Worm (Caenorhabditis elegans) whole organism, L3 larva: ENCODE measurements around the gene clec-2.

Source experiments
- R02D3.7 ChIP-seq: fragments of 150-350 bp; optimal IDR thresholded peaks from 2 replicates; lab custom pipeline; 2014; ENCODE audit warnings: missing biosample characterization, missing genetic modification characterization
- aly-2 ChIP-seq: fragments of 150-350 bp; optimal IDR thresholded peaks from 2 replicates; lab custom pipeline; 2014; ENCODE audit warnings: missing biosample characterization, missing genetic modification characterization
- ama-1 ChIP-seq: fragments of 150-350 bp; optimal IDR thresholded peaks from 2 replicates; lab custom pipeline; 2018
- ceh-16 ChIP-seq: sonication (generic microtip); optimal IDR thresholded peaks from 2 replicates; lab custom pipeline; 2017; ENCODE audit warnings: missing biosample characterization, missing genetic modification characterization
- ceh-28 ChIP-seq: fragments of 150-350 bp; optimal IDR thresholded peaks from 2 replicates; lab custom pipeline; 2014; ENCODE audit warnings: missing biosample characterization, missing genetic modification reagents, missing genetic modification characterization
- ceh-82 ChIP-seq: fragments of 150-350 bp; optimal IDR thresholded peaks from 2 replicates; lab custom pipeline; 2014; ENCODE audit warnings: missing biosample characterization, missing genetic modification characterization
- ceh-9 ChIP-seq: sonication (generic microtip); optimal IDR thresholded peaks from 2 replicates; lab custom pipeline; 2018; ENCODE audit warnings: missing biosample characterization, missing genetic modification characterization
- daf-12 ChIP-seq: fragments of 150-350 bp; optimal IDR thresholded peaks from 2 replicates; lab custom pipeline; 2014; ENCODE audit warnings: missing biosample characterization, missing genetic modification reagents, missing genetic modification characterization
- egl-27 ChIP-seq: sonication (generic microtip); optimal IDR thresholded peaks from 4 replicates; lab custom pipeline; 2017; ENCODE audit warnings: missing biosample characterization, missing genetic modification reagents, missing genetic modification characterization
- egl-5 ChIP-seq: fragments of 150-350 bp; optimal IDR thresholded peaks from 2 replicates; lab custom pipeline; 2017; ENCODE audit warnings: missing biosample characterization, missing genetic modification reagents, missing genetic modification characterization, inconsistent platforms
- elt-1 ChIP-seq: fragments of 150-350 bp; optimal IDR thresholded peaks from 2 replicates; lab custom pipeline; 2014; ENCODE audit warnings: missing biosample characterization, missing genetic modification characterization
- elt-2 ChIP-seq: sonication (generic microtip); optimal IDR thresholded peaks from 2 replicates; lab custom pipeline; 2016; ENCODE audit warnings: missing genetic modification reagents, mild to moderate bottlenecking, missing genetic modification characterization, missing compliant biosample characterization
- elt-3 ChIP-seq, 3 experiments: fragments of 150-350 bp in 1 of 3; sonication (generic microtip) in 2 of 3; optimal IDR thresholded peaks; 2 replicates in 2 of 3; 4 replicates in 1 of 3; lab custom pipeline; 2014 to 2017; ENCODE audit warnings: missing biosample characterization in 3 of 3, missing genetic modification characterization in 3 of 3
- eor-1 ChIP-seq, 2 experiments: fragments of 150-350 bp; optimal IDR thresholded peaks; 2 replicates each; lab custom pipeline; 2014 to 2018; ENCODE audit warnings: missing biosample characterization in 2 of 2, missing genetic modification characterization in 2 of 2
- fkh-10 ChIP-seq: sonication (generic microtip); optimal IDR thresholded peaks from 2 replicates; lab custom pipeline; 2017; ENCODE audit warnings: missing biosample characterization, missing genetic modification reagents, missing genetic modification characterization
- fos-1 ChIP-seq: fragments of 150-350 bp; optimal IDR thresholded peaks from 2 replicates; lab custom pipeline; 2014; ENCODE audit warnings: missing biosample characterization, missing genetic modification characterization
- hmg-11 ChIP-seq: sonication (generic microtip); optimal IDR thresholded peaks from 2 replicates; lab custom pipeline; 2016; ENCODE audit warnings: missing genetic modification characterization, missing compliant biosample characterization
- jun-1 ChIP-seq: fragments of 150-350 bp; optimal IDR thresholded peaks from 2 replicates; lab custom pipeline; 2014; ENCODE audit warnings: missing biosample characterization, missing genetic modification reagents, missing genetic modification characterization
- lin-15B ChIP-seq: fragments of 150-350 bp; optimal IDR thresholded peaks from 2 replicates; lab custom pipeline; 2014; ENCODE audit warnings: missing biosample characterization, missing genetic modification characterization
- lin-39 ChIP-seq: fragments of 150-350 bp; optimal IDR thresholded peaks from 2 replicates; lab custom pipeline; 2018; ENCODE audit warnings: missing biosample characterization, missing genetic modification reagents, missing genetic modification characterization
- lsy-12 ChIP-seq: sonication (generic microtip); optimal IDR thresholded peaks from 2 replicates; lab custom pipeline; 2016; ENCODE audit warnings: mild to moderate bottlenecking, missing genetic modification characterization, missing compliant biosample characterization
- nfya-1 ChIP-seq: sonication (generic microtip); optimal IDR thresholded peaks from 2 replicates; lab custom pipeline; 2017; ENCODE audit warnings: missing genetic modification characterization, mild to moderate bottlenecking, missing compliant biosample characterization, antibody characterized with exemption, moderate library complexity; ENCODE audit not compliant: insufficient read depth
- nhr-11 ChIP-seq: fragments of 150-350 bp; optimal IDR thresholded peaks from 2 replicates; lab custom pipeline; 2014; ENCODE audit warnings: missing biosample characterization, missing genetic modification characterization
- nhr-23 ChIP-seq: fragments of 150-350 bp; optimal IDR thresholded peaks from 2 replicates; lab custom pipeline; 2014; ENCODE audit warnings: missing biosample characterization, missing genetic modification reagents, missing genetic modification characterization
- nhr-237 ChIP-seq: fragments of 150-350 bp; optimal IDR thresholded peaks from 2 replicates; lab custom pipeline; 2014; ENCODE audit warnings: missing biosample characterization, missing genetic modification characterization
- nhr-25 ChIP-seq: sonication (generic microtip); optimal IDR thresholded peaks from 2 replicates; lab custom pipeline; 2017; ENCODE audit warnings: missing biosample characterization, missing genetic modification characterization
- nhr-28 ChIP-seq: fragments of 150-350 bp; optimal IDR thresholded peaks from 2 replicates; lab custom pipeline; 2014; ENCODE audit warnings: missing biosample characterization, missing genetic modification characterization
- nhr-76 ChIP-seq: fragments of 150-350 bp; sonication (generic microtip); optimal IDR thresholded peaks from 5 replicates; lab custom pipeline; 2014; ENCODE audit warnings: missing biosample characterization, missing genetic modification characterization
- nhr-77 ChIP-seq: fragments of 150-350 bp; optimal IDR thresholded peaks from 2 replicates; lab custom pipeline; 2014; ENCODE audit warnings: missing biosample characterization, missing genetic modification characterization
- pha-4 ChIP-seq: fragments of 150-350 bp; optimal IDR thresholded peaks from 2 replicates; lab custom pipeline; 2014; ENCODE audit warnings: missing biosample characterization, missing genetic modification reagents, missing genetic modification characterization
- pqm-1 ChIP-seq: fragments of 150-350 bp; optimal IDR thresholded peaks from 2 replicates; lab custom pipeline; 2017; ENCODE audit warnings: missing biosample characterization, missing genetic modification characterization, inconsistent platforms
- sea-2 ChIP-seq: fragments of 150-350 bp; sonication (generic microtip); optimal IDR thresholded peaks from 4 replicates; lab custom pipeline; 2014; ENCODE audit warnings: missing biosample characterization, missing genetic modification reagents, missing genetic modification characterization
- skn-1 ChIP-seq: fragments of 150-350 bp; optimal IDR thresholded peaks from 2 replicates; lab custom pipeline; 2014; ENCODE audit warnings: missing biosample characterization, missing genetic modification characterization
- unc-39 ChIP-seq: sonication (generic microtip); optimal IDR thresholded peaks from 4 replicates; lab custom pipeline; 2017; ENCODE audit warnings: missing biosample characterization, missing genetic modification characterization
- unc-62 ChIP-seq: fragments of 150-350 bp; sonication (generic microtip); optimal IDR thresholded peaks from 4 replicates; lab custom pipeline; 2014; ENCODE audit warnings: missing biosample characterization, missing genetic modification reagents, missing genetic modification characterization
- zag-1 ChIP-seq: fragments of 150-350 bp; optimal IDR thresholded peaks from 2 replicates; lab custom pipeline; 2014; ENCODE audit warnings: missing biosample characterization, missing genetic modification characterization
- ztf-11 ChIP-seq: fragments of 150-350 bp; optimal IDR thresholded peaks from 2 replicates; lab custom pipeline; 2014; ENCODE audit warnings: missing biosample characterization, missing genetic modification characterization
- ztf-4 ChIP-seq: fragments of 150-350 bp; optimal IDR thresholded peaks from 2 replicates; lab custom pipeline; 2014; ENCODE audit warnings: missing biosample characterization, missing genetic modification characterization

Gene clec-2

DNA sequence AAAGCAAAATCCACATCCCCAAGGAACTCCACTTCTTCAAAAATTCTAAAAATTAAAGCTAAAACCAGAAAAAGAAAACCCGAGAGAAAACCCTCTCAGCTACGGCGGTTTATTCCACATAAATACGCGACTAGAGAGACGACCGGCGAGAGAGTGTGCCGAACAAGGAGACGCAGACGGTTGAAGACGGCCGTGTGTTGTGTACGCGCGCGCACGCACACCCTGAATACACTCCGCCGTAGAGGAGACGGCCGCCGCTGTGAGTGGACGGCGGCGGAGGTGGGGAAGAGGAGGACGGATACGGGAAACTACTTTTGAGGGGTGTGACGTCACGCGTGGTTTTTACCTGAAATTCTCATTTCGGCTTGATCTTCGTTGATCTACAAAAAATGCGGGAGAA is 31.4 kb upstream of the clec-2 start:
- peak; percentile 30 for TF ChIP-seq lin-39 (tag; lab: Kevin White, UChicago)
- TF ChIP-seq lin-15B (tag; lab: Kevin White, UChicago), result no peak
- no peak for TF ChIP-seq pqm-1 (tag; lab: Kevin White, UChicago)
- no peak for TF ChIP-seq R02D3.7 (tag; lab: Kevin White, UChicago)
- TF ChIP-seq eor-1 (tag; optimal IDR thresholded peaks at IDR 0.05; lab: Kevin White, UChicago), result no peak
- peak; percentile 72 for TF ChIP-seq hmg-11

DNA sequence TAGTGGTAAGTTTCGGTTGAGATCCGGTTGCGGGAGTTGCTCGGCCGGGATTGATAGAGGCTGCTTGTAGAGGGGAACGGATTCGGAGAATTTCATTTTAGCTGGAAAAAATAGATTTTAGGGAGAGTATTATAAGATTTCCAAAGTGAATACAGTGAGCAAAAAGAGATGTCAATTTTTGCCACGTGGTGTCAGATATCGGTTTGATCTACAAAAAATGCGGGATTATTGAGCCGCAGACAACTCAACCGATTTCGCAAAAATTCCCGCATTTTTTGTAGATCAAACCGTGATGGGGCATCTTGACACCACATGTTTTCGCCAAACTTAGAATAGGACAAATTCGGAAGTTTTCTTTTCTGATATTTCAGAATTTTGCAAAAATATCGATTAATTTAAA is 31.0 kb upstream of the clec-2 start, which contains the start of gene lido-13:
TSS of gene lido-13 (minus strand) at position 101 of the 400 bp plus-strand sequence.
- TF ChIP-seq ceh-28 (tag; lab: Kevin White, UChicago) (no peak), elt-2 (no peak), pqm-1 (tag; lab: Kevin White, UChicago) (no peak), fos-1 (tag; lab: Kevin White, UChicago) (no peak), nhr-23 (tag; lab: Kevin White, UChicago) (no peak), nfya-1 (tag; lab: Kevin White, UChicago) (no peak), nhr-77 (tag; lab: Kevin White, UChicago) (no peak), unc-39 (no peak), zag-1 (tag; lab: Kevin White, UChicago) (no peak), sea-2 (GFP tag; lab: Kevin White, UChicago) (no peak), ceh-9 (tag; lab: Kevin White, UChicago) (no peak), lin-39 (tag; lab: Kevin White, UChicago) (no peak), ztf-11 (tag; lab: Kevin White, UChicago) (no peak), egl-27 (no peak), nhr-11 (tag; lab: Kevin White, UChicago) (no peak), elt-3 (tag; optimal IDR thresholded peaks at IDR 0.05; lab: Kevin White, UChicago) (no peak), ama-1 (lab: Kevin White, UChicago) (no peak)
- TF ChIP-seq, all 47 proteins: peak for 0

DNA sequence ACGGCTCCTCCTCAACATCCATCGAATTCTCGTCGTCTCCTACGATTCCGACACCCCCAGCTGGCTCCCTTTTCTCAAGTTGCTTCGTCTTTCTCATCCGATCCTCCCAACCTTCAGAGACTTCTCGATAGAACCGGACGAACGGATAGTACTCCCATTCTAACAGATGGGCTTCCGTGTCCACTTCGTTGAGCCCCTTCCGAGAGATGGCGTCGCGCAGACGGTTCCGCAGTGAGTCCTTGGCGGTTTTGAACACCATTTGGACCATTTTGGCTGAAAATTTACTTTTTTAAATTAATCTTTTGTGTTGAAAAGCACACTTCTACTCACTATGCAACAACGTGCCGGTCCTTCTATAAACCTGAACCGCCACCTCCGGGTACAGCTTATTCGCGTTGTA is 30.5 kb upstream of the clec-2 start:
- TF ChIP-seq nfya-1 (tag; lab: Kevin White, UChicago), result no peak
- TF ChIP-seq nhr-237 (tag; lab: Kevin White, UChicago), result no peak
- TF ChIP-seq ceh-28 (tag; lab: Kevin White, UChicago), result no peak
- TF ChIP-seq elt-2, result no peak
- no peak for TF ChIP-seq daf-12 (tag; lab: Kevin White, UChicago)
- no peak for TF ChIP-seq egl-5 (tag; lab: Kevin White, UChicago)
- no peak for TF ChIP-seq ztf-4 (tag; lab: Kevin White, UChicago)
- no peak for TF ChIP-seq ceh-9 (tag; lab: Kevin White, UChicago)
- TF ChIP-seq nhr-76 (tag; lab: Kevin White, UChicago), result no peak
- TF ChIP-seq jun-1 (tag; lab: Kevin White, UChicago), result no peak
- TF ChIP-seq aly-2, result no peak
- TF ChIP-seq elt-1, result no peak
- no peak for TF ChIP-seq nhr-28 (tag; lab: Kevin White, UChicago)
- no peak for TF ChIP-seq ceh-16 (tag; lab: Kevin White, UChicago)
- no peak for TF ChIP-seq R02D3.7 (tag; lab: Kevin White, UChicago)
- no peak for TF ChIP-seq lsy-12 (tag; lab: Kevin White, UChicago)

DNA sequence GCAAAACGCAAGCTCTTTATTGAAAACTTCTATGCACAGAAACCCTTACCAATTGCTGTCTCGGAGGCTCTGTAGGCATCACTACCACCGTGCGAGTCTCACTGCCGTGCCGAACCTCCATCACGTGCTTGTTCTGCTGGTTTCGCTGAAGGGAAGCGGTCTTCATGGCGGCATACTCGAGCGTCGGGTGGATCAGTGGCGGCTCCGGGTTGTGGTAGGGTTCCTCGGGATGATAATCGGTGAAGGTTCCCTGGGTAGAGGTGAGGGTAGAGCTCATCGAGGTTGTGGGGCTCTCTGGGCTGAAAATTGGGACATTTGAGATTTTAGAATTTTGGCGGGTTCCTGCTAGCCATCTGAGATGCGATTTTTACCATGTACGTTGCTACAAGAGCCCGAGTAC is 29.6 kb upstream of the clec-2 start:
- TF ChIP-seq fos-1 (tag; lab: Kevin White, UChicago) (no peak), nhr-28 (tag; lab: Kevin White, UChicago) (no peak), nhr-237 (tag; lab: Kevin White, UChicago) (no peak), aly-2 (no peak), skn-1 (tag; lab: Kevin White, UChicago) (no peak), nhr-76 (tag; lab: Kevin White, UChicago) (no peak), jun-1 (tag; lab: Kevin White, UChicago) (no peak), hmg-11 (no peak), fkh-10 (GFP tag; lab: Kevin White, UChicago) (no peak), nhr-25 (no peak), unc-62 (GFP tag; lab: Kevin White, UChicago) (no peak), nfya-1 (tag; lab: Kevin White, UChicago) (no peak), egl-5 (tag; lab: Kevin White, UChicago) (no peak), nhr-77 (tag; lab: Kevin White, UChicago) (no peak), pha-4 (tag; lab: Kevin White, UChicago) (no peak), ama-1 (lab: Kevin White, UChicago) (no peak), ceh-16 (tag; lab: Kevin White, UChicago) (no peak), lin-39 (tag; lab: Kevin White, UChicago) (no peak), nhr-23 (tag; lab: Kevin White, UChicago) (no peak), ceh-82 (tag; lab: Kevin White, UChicago) (no peak)
